Fruit fly (Drosophila melanogaster) whole organism, embryonic: ENCODE measurements around the gene CG17028.

Experiments used
- Bdp1 ChIP-seq: fragments of 200-800 bp; sonication (Bioruptor generic); optimal IDR thresholded peaks from 3 replicates; lab custom pipeline; 2016; ENCODE audit warnings: missing biosample characterization, missing genetic modification characterization
- BtbVII ChIP-seq: fragments of 200-800 bp; sonication (Bioruptor generic); optimal IDR thresholded peaks from 3 replicates; lab custom pipeline; 2017; ENCODE audit warnings: missing biosample characterization, mild to moderate bottlenecking, missing genetic modification characterization
- CG10654 ChIP-seq: fragments of 200-800 bp; sonication (Bioruptor generic); optimal IDR thresholded peaks from 2 replicates; lab custom pipeline; 2016; ENCODE audit warnings: missing biosample characterization, missing genetic modification characterization
- CG10979 ChIP-seq: fragments of 200-800 bp; sonication (Bioruptor generic); optimal IDR thresholded peaks from 2 replicates; lab custom pipeline; 2018; ENCODE audit warnings: missing biosample characterization, mild to moderate bottlenecking, missing genetic modification characterization, moderate library complexity
- CG11398 ChIP-seq: fragments of 200-800 bp; sonication (Bioruptor generic); optimal IDR thresholded peaks from 2 replicates; lab custom pipeline; 2016; ENCODE audit warnings: missing biosample characterization, missing genetic modification characterization
- CG11504 ChIP-seq: fragments of 200-800 bp; sonication (Bioruptor generic); optimal IDR thresholded peaks from 3 replicates; lab custom pipeline; 2019; ENCODE audit warnings: missing biosample characterization, mild to moderate bottlenecking, missing genetic modification characterization, moderate library complexity
- CG11723 ChIP-seq: fragments of 200-800 bp; sonication (Bioruptor generic); optimal IDR thresholded peaks from 2 replicates; lab custom pipeline; 2017; ENCODE audit warnings: missing biosample characterization, mild to moderate bottlenecking, missing genetic modification characterization
- CG12104 ChIP-seq: fragments of 200-800 bp; sonication (Bioruptor generic); optimal IDR thresholded peaks from 3 replicates; lab custom pipeline; 2016; ENCODE audit warnings: missing biosample characterization, missing genetic modification characterization
- CG12391 ChIP-seq: fragments of 200-800 bp; sonication (Bioruptor generic); optimal IDR thresholded peaks from 3 replicates; lab custom pipeline; 2018; ENCODE audit warnings: missing biosample characterization, mild to moderate bottlenecking, missing genetic modification characterization, moderate library complexity
- CG12744 ChIP-seq: fragments of 200-800 bp; sonication (Bioruptor generic); optimal IDR thresholded peaks from 2 replicates; lab custom pipeline; 2016; ENCODE audit warnings: missing biosample characterization, missing genetic modification characterization
- CG14014 ChIP-seq: fragments of 200-800 bp; sonication (Bioruptor generic); IDR thresholded peaks from 2 replicates; pipeline ENCODE4 v1.3.6; 2022; ENCODE audit warnings: missing biosample characterization, missing genetic modification characterization
- CG1602 ChIP-seq: fragments of 200-800 bp; sonication (Bioruptor generic); optimal IDR thresholded peaks from 3 replicates; lab custom pipeline; 2016; ENCODE audit warnings: missing biosample characterization, missing genetic modification characterization
- CG17612 ChIP-seq: fragments of 200-800 bp; sonication (Bioruptor generic); IDR thresholded peaks from 2 replicates; pipeline ENCODE4 v1.3.6; 2022; ENCODE audit warnings: missing biosample characterization, missing genetic modification characterization
- CG17802 ChIP-seq: fragments of 200-800 bp; sonication (Bioruptor generic); optimal IDR thresholded peaks from 2 replicates; lab custom pipeline; 2018; ENCODE audit warnings: missing biosample characterization, mild to moderate bottlenecking, missing genetic modification characterization, moderate library complexity
- CG18262 ChIP-seq: fragments of 200-800 bp; optimal IDR thresholded peaks from 3 replicates; lab custom pipeline; 2019; ENCODE audit warnings: missing biosample characterization, mild to moderate bottlenecking, missing genetic modification characterization, moderate library complexity
- CG2875 ChIP-seq: fragments of 200-800 bp; sonication (Bioruptor generic); optimal IDR thresholded peaks from 2 replicates; lab custom pipeline; 2017; ENCODE audit warnings: missing biosample characterization, mild to moderate bottlenecking, missing genetic modification characterization, missing genetic modification reagents
- CG32532 ChIP-seq: fragments of 200-800 bp; sonication (Bioruptor generic); IDR thresholded peaks from 2 replicates; pipeline ENCODE4 v1.3.6; 2022; ENCODE audit warnings: missing biosample characterization, missing genetic modification characterization
- CG34224 ChIP-seq: fragments of 200-800 bp; sonication (Bioruptor generic); IDR thresholded peaks from 3 replicates; pipeline ENCODE4 v1.3.6; 2022; ENCODE audit warnings: missing biosample characterization, missing genetic modification characterization; ENCODE audit not compliant: partially characterized antibody
- CG3995 ChIP-seq: fragments of 200-800 bp; sonication (Bioruptor generic); optimal IDR thresholded peaks from 3 replicates; lab custom pipeline; 2016; ENCODE audit warnings: missing biosample characterization, missing genetic modification characterization
- CG6813 ChIP-seq: fragments of 200-800 bp; sonication (Bioruptor generic); optimal IDR thresholded peaks from 2 replicates; lab custom pipeline; 2017; ENCODE audit warnings: missing biosample characterization, missing genetic modification characterization, mild to moderate bottlenecking, moderate library complexity, missing genetic modification reagents
- CG7556 ChIP-seq: fragments of 200-800 bp; sonication (Bioruptor generic); optimal IDR thresholded peaks from 2 replicates; lab custom pipeline; 2017; ENCODE audit warnings: missing biosample characterization, mild to moderate bottlenecking, missing genetic modification characterization
- CG7745 ChIP-seq: fragments of 200-800 bp; sonication (Bioruptor generic); optimal IDR thresholded peaks from 2 replicates; lab custom pipeline; 2018; ENCODE audit warnings: missing biosample characterization, mild to moderate bottlenecking, missing genetic modification characterization, moderate library complexity
- CG9727 ChIP-seq: fragments of 200-800 bp; sonication (Bioruptor generic); optimal IDR thresholded peaks from 3 replicates; lab custom pipeline; 2017; ENCODE audit warnings: missing biosample characterization, mild to moderate bottlenecking, missing genetic modification characterization
- CHES-1-like ChIP-seq: fragments of 200-800 bp; sonication (Bioruptor generic); optimal IDR thresholded peaks from 2 replicates; lab custom pipeline; 2016; ENCODE audit warnings: missing biosample characterization, missing genetic modification characterization
- Chrac-16 ChIP-seq: fragments of 200-800 bp; sonication (Bioruptor generic); optimal IDR thresholded peaks from 3 replicates; lab custom pipeline; 2016; ENCODE audit warnings: missing biosample characterization, missing genetic modification characterization
- Dp ChIP-seq: fragments of 200-800 bp; sonication (Bioruptor generic); optimal IDR thresholded peaks from 2 replicates; lab custom pipeline; 2018; ENCODE audit warnings: missing biosample characterization, mild to moderate bottlenecking, missing genetic modification characterization, moderate library complexity
- Drgx ChIP-seq: fragments of 200-800 bp; sonication (Bioruptor generic); IDR thresholded peaks from 2 replicates; pipeline ENCODE4 v1.3.6; 2022; ENCODE audit warnings: missing biosample characterization, missing genetic modification characterization
- E2f2 ChIP-seq: fragments of 200-800 bp; sonication (Bioruptor generic); IDR thresholded peaks from 2 replicates; pipeline ENCODE4 v1.3.6; 2022; ENCODE audit warnings: missing biosample characterization, missing genetic modification characterization
- HLH54F ChIP-seq: fragments of 200-800 bp; sonication (Bioruptor generic); optimal IDR thresholded peaks from 3 replicates; lab custom pipeline; 2016; ENCODE audit warnings: missing biosample characterization, missing genetic modification characterization
- Med ChIP-seq: fragments of 200-800 bp; sonication (Bioruptor generic); peaks from one replicate; lab custom pipeline; 2016; ENCODE audit warnings: missing biosample characterization, missing genetic modification characterization, mild to moderate bottlenecking, inconsistent platforms, moderate library complexity
- NfI ChIP-seq: fragments of 200-800 bp; sonication (Bioruptor generic); optimal IDR thresholded peaks from 3 replicates; lab custom pipeline; 2018; ENCODE audit warnings: missing biosample characterization, mild to moderate bottlenecking, missing genetic modification characterization, moderate library complexity
- Sox100B ChIP-seq: fragments of 200-800 bp; sonication (Bioruptor generic); optimal IDR thresholded peaks from 3 replicates; lab custom pipeline; 2018; ENCODE audit warnings: missing biosample characterization, mild to moderate bottlenecking, missing genetic modification characterization
- Usf ChIP-seq: fragments of 200-800 bp; sonication (Bioruptor generic); optimal IDR thresholded peaks from 2 replicates; lab custom pipeline; 2017; ENCODE audit warnings: missing genotype, missing biosample characterization, missing genetic modification characterization
- cato ChIP-seq: fragments of 200-800 bp; sonication (Bioruptor generic); optimal IDR thresholded peaks from 2 replicates; lab custom pipeline; 2016; ENCODE audit warnings: missing biosample characterization, missing genetic modification characterization, borderline replicate concordance
- chn ChIP-seq: fragments of 200-800 bp; sonication (Bioruptor generic); optimal IDR thresholded peaks from 2 replicates; lab custom pipeline; 2016; ENCODE audit warnings: missing biosample characterization, missing genetic modification characterization
- cwo ChIP-seq: fragments of 200-800 bp; sonication (Bioruptor generic); optimal IDR thresholded peaks from 3 replicates; lab custom pipeline; 2017; ENCODE audit warnings: missing biosample characterization, missing genetic modification characterization, mild to moderate bottlenecking, moderate library complexity, missing genetic modification reagents
- fu2 ChIP-seq: fragments of 200-800 bp; sonication (Bioruptor generic); optimal IDR thresholded peaks from 2 replicates; lab custom pipeline; 2016; ENCODE audit warnings: missing biosample characterization, missing genetic modification characterization
- gem ChIP-seq: fragments of 200-800 bp; sonication (Bioruptor generic); optimal IDR thresholded peaks from 2 replicates; lab custom pipeline; 2019; ENCODE audit warnings: missing biosample characterization, mild to moderate bottlenecking, missing genetic modification characterization, moderate library complexity
- jumu ChIP-seq: fragments of 200-800 bp; sonication (Bioruptor generic); optimal IDR thresholded peaks from 3 replicates; lab custom pipeline; 2016; ENCODE audit warnings: missing biosample characterization, missing genetic modification characterization
- klu ChIP-seq: fragments of 200-800 bp; sonication (Bioruptor generic); IDR thresholded peaks from 2 replicates; pipeline ENCODE4 v1.3.6; 2022; ENCODE audit warnings: missing biosample characterization, missing genetic modification characterization
- lmd ChIP-seq: fragments of 200-800 bp; sonication (Bioruptor generic); IDR thresholded peaks from 2 replicates; pipeline ENCODE4 v1.3.6; 2022; ENCODE audit warnings: missing biosample characterization, missing genetic modification characterization
- lola ChIP-seq, 3 experiments: fragments of >200 bp in 2 of 3; fragments of 200-800 bp in 1 of 3; sonication (Bioruptor generic) in 1 of 3; optimal IDR thresholded peaks; 2 replicates each; lab custom pipeline; 2017 to 2019; ENCODE audit warnings: missing biosample characterization in 3 of 3, missing genetic modification characterization in 3 of 3, mild to moderate bottlenecking in 1 of 3, moderate library complexity in 1 of 3
- pum ChIP-seq: fragments of 200-800 bp; sonication (Bioruptor generic); optimal IDR thresholded peaks from 2 replicates; lab custom pipeline; 2016; ENCODE audit warnings: missing biosample characterization, missing genetic modification characterization
- repo ChIP-seq: fragments of 200-800 bp; sonication (Bioruptor generic); optimal IDR thresholded peaks from 2 replicates; lab custom pipeline; 2016; ENCODE audit warnings: missing biosample characterization, missing genetic modification characterization
- sc ChIP-seq, 3 experiments: fragments of >200 bp in 2 of 3; fragments of 200-800 bp in 1 of 3; sonication (Bioruptor generic) in 1 of 3; optimal IDR thresholded peaks; 2 replicates in 2 of 3; 3 replicates in 1 of 3; lab custom pipeline; 2017; ENCODE audit warnings: mild to moderate bottlenecking in 1 of 3, missing biosample characterization in 1 of 3, missing genetic modification characterization in 1 of 3, missing genetic modification reagents in 1 of 3
- sens ChIP-seq: fragments of 200-800 bp; sonication (Bioruptor generic); peaks from one replicate; lab custom pipeline; 2016; ENCODE audit warnings: missing biosample characterization, missing genetic modification characterization
- stwl ChIP-seq: fragments of 200-800 bp; sonication (Bioruptor generic); optimal IDR thresholded peaks from 3 replicates; lab custom pipeline; 2018; ENCODE audit warnings: missing biosample characterization, mild to moderate bottlenecking, missing genetic modification characterization, moderate library complexity
- tio ChIP-seq: fragments of 200-800 bp; sonication (Bioruptor generic); optimal IDR thresholded peaks from 2 replicates; lab custom pipeline; 2017; ENCODE audit warnings: missing biosample characterization, missing genetic modification characterization, inconsistent platforms
- zf30C ChIP-seq: fragments of 200-800 bp; sonication (Bioruptor generic); optimal IDR thresholded peaks from 3 replicates; lab custom pipeline; 2018; ENCODE audit warnings: missing biosample characterization, mild to moderate bottlenecking, missing genetic modification characterization

Gene CG17028

DNA sequence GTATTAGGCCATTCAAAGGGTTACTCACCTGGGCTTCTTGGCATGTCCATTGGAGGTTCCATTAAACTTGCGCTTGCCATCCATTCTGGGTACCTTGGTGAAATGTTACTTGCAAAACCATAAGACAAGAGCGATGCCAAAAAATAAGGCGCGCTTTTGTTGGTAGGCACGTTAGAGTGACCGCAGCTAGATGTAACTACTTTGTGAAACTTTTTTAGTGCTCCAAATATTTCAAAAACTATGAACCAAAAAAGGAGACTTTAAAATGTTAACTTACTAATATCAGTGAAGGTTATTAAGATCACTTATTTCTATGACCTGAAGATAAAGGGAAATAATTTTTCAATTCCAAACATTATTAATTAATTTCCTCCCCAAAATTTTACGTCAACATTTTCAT is 9.3 kb downstream of the CG17028 start, which contains the start of gene PolD1 (continued):
- TF ChIP-seq Med (peak; percentile 16), Dp (GFP tag; lab: Kevin White, UChicago) (peak; percentile 51), zf30C (GFP tag; lab: Kevin White, UChicago) (no peak), CG11723 (GFP tag; lab: Kevin White, UChicago) (no peak), Chrac-16 (peak; percentile 5), E2f2 (GFP tag; lab: Robert Waterston, UW) (peak; percentile 50), CG17612 (GFP tag; lab: Robert Waterston, UW) (no peak), Drgx (GFP tag; lab: Robert Waterston, UW) (no peak), CG11398 (no peak), repo (GFP tag; lab: Kevin White, UChicago) (no peak), CHES-1-like (GFP tag; lab: Kevin White, UChicago) (no peak), CG10979 (tag; lab: Kevin White, UChicago) (no peak), CG3995 (GFP tag; lab: Kevin White, UChicago) (peak; percentile 74), chn (GFP tag; lab: Kevin White, UChicago) (no peak)

DNA sequence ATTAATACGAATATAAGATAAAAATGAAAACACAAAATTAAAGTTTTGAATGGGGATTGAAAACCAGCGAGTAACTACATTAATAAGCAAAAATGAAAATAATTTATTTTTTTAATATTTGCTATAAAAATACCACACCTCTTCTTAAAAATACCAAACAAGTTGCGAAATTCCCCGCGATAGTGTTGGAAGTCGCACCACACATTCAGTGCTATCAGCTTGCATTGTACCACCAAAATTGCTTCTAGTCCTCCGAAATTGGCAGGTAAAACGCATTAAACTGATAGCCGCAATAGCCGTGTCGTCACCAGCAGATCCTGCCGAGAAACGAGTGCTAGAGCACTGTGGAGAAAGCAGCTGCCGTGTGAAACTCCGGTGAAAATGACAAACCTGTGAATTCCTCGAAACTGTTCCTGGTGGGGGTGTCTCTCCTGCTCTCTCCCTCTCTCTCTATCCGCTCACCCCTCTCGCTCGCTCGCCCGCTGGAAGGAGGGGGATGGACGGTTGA is 9.8 kb downstream of the CG17028 start, which contains the start of gene Hip14:
Hip14 (plus strand) TSS at position 198 of the 508 bp plus-strand sequence.
- TF ChIP-seq CG6813 = no peak
- TF ChIP-seq chn (GFP tag; lab: Kevin White, UChicago) = peak; percentile 15
- no peak for TF ChIP-seq lmd (GFP tag; lab: Robert Waterston, UW)
- TF ChIP-seq CG32532 (GFP tag; lab: Robert Waterston, UW) = no peak
- no peak for TF ChIP-seq CG11504
- no peak for TF ChIP-seq Usf
- no peak for TF ChIP-seq CG17802
- TF ChIP-seq cwo = no peak
- TF ChIP-seq CG1602 (GFP tag; lab: Kevin White, UChicago) = no peak
- no peak for TF ChIP-seq CG7745
- peak; percentile 52 for TF ChIP-seq CG12391 (tag; lab: Kevin White, UChicago)
- peak; percentile 32 for TF ChIP-seq CG18262
- TF ChIP-seq fu2 (GFP tag; lab: Kevin White, UChicago) = no peak
- peak; percentile 4 for TF ChIP-seq BtbVII (GFP tag; lab: Kevin White, UChicago)
- no peak for TF ChIP-seq CG14014
- no peak for TF ChIP-seq NfI
- peak in 1 of 3 experiments; percentile 25 for TF ChIP-seq lola (GFP tag; optimal IDR thresholded peaks at IDR 0.05; lab: Kevin White, UChicago)
- TF ChIP-seq tio = no peak
- no peak for TF ChIP-seq cato
- 0 out of 3 replicates have a peak, but pooled peaks have one; percentile 30 for TF ChIP-seq CG34224 (GFP tag; lab: Robert Waterston, UW)
- TF ChIP-seq sens (GFP tag; lab: Kevin White, UChicago) = peak; percentile 86
- TF ChIP-seq Sox100B (GFP tag; lab: Kevin White, UChicago) = no peak
- no peak for TF ChIP-seq sc (optimal IDR thresholded peaks at IDR 0.05; lab: Kevin White, UChicago)
- no peak for TF ChIP-seq sc (GFP tag; optimal IDR thresholded peaks at IDR 0.05; lab: Kevin White, UChicago)
- no peak for TF ChIP-seq CG12744 (GFP tag; lab: Kevin White, UChicago)
- no peak for TF ChIP-seq CG10654 (GFP tag; lab: Kevin White, UChicago)
- TF ChIP-seq stwl = peak; percentile 54
- no peak for TF ChIP-seq CG2875 (GFP tag; lab: Kevin White, UChicago)
- 0 out of 2 replicates have a peak, but pooled peaks have one; percentile 17 for TF ChIP-seq klu (GFP tag; lab: Robert Waterston, UW)
- TF ChIP-seq CG7556 (GFP tag; lab: Kevin White, UChicago) = peak; percentile 23
- no peak for TF ChIP-seq Bdp1 (GFP tag; lab: Kevin White, UChicago)
- TF ChIP-seq CG9727 = peak; percentile 33
- TF ChIP-seq CG12104 (GFP tag; lab: Kevin White, UChicago) = peak; percentile 55
- no peak for TF ChIP-seq gem
- TF ChIP-seq HLH54F (GFP tag; lab: Kevin White, UChicago) = peak; percentile 0
- no peak for TF ChIP-seq jumu
- TF ChIP-seq pum = no peak
